Fruit fly (Drosophila melanogaster): ENCODE data around the gene CG3902.

CG3902 gene

DNA sequence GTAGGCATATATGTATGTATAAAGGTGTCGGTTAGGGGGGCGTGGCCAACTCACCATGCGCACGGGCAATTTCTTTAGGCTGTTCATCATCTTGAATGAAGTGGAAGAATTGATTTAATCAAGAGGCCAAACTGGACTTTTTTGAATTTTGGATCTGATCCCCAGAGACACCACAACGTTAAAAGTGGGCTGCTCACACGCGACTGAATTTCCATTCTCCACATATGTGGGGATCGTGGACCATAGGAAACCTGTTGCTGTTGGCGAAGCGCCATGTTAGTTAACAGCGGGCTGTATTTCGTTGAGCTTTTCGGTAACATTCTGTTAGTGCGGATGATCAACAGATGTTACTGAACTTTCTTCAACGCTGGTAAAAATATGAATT is at the start of gene CG3902:
Gene CG3902, minus strand, starts transcription at position 208 of the 385 bp plus-strand sequence.
- TF ChIP-seq Mnt (GFP tag; optimal IDR thresholded peaks at IDR 0.05), result peak; percentile 85
- peak; percentile 45 for TF ChIP-seq CG7101 (tag; optimal IDR thresholded peaks at IDR 0.05)
- peak; percentile 2 for TF ChIP-seq toe (GFP tag; optimal IDR thresholded peaks at IDR 0.05)
- peak; percentile 72 for TF ChIP-seq CG33017 (tag; optimal IDR thresholded peaks at IDR 0.05)
- peak; percentile 3 for TF ChIP-seq pad (GFP tag; optimal IDR thresholded peaks at IDR 0.05)
- TF ChIP-seq cic (GFP tag; optimal IDR thresholded peaks at IDR 0.05), result peak; percentile 61
- TF ChIP-seq Crg-1 (GFP tag; optimal IDR thresholded peaks at IDR 0.05), result peak; percentile 45
- peak; percentile 54 for TF ChIP-seq bab1 (GFP tag; optimal IDR thresholded peaks at IDR 0.05)
- TF ChIP-seq Hr96 (GFP tag; optimal IDR thresholded peaks at IDR 0.05), result peak; percentile 29
- TF ChIP-seq cnc (optimal IDR thresholded peaks at IDR 0.05), result no peak
- TF ChIP-seq CG1620 (GFP tag; optimal IDR thresholded peaks at IDR 0.05), result no peak
- TF ChIP-seq Clk (GFP tag; optimal IDR thresholded peaks at IDR 0.05), result no peak

DNA sequence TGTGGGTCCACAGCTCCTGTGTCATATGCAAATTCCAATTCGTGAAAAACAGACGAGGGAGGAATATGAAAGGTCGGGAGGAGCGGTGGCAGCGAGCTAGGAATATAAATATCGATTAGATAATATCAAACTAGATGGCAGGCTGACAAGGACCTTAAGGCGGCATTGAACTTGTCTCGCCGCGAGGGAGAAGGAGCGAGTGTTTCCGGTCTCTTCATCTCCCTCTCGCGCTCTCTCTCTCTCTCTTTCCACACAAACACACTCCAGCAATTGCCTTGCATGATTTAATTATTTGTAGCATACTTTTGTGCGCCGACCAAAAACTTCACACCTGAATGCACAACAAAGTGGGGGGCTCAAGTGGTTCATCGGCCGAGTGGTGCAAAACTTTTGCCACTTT is 48.9 kb upstream of the CG3902 start:
- TF ChIP-seq pad (GFP tag; optimal IDR thresholded peaks at IDR 0.05), result no peak
- TF ChIP-seq toe (GFP tag; optimal IDR thresholded peaks at IDR 0.05), result no peak
- no peak for TF ChIP-seq tj (GFP tag; optimal IDR thresholded peaks at IDR 0.05)

- TF ChIP-seq kay (GFP tag; ENCODE audit: borderline replicate concordance) (no peak), bab1 (GFP tag; optimal IDR thresholded peaks at IDR 0.05) (no peak), CG12768 (GFP tag; optimal IDR thresholded peaks at IDR 0.05) (no peak), Clk (GFP tag; optimal IDR thresholded peaks at IDR 0.05) (no peak), tj (GFP tag; optimal IDR thresholded peaks at IDR 0.05) (no peak), CG33017 (tag; optimal IDR thresholded peaks at IDR 0.05) (no peak), CG5204 (GFP tag; optimal IDR thresholded peaks at IDR 0.05) (no peak), toe (GFP tag; optimal IDR thresholded peaks at IDR 0.05) (no peak), Mnt (GFP tag; optimal IDR thresholded peaks at IDR 0.05) (no peak), pad (GFP tag; optimal IDR thresholded peaks at IDR 0.05) (no peak), CG7101 (tag; optimal IDR thresholded peaks at IDR 0.05) (no peak)
Observed at dm6 chr3L:18945938-18946337, 47.8 kb upstream of the CG3902 start, which contains the start of gene CG32204. Gene CG32204 (minus strand): TSS chr3L:18946038.

dm6 chr3L:18924790-18925189 is 26.7 kb upstream of the CG3902 start, which contains the start of gene CG43049:
Gene CG43049 (plus strand): TSS chr3L:18925090.
- no peak for TF ChIP-seq pad (GFP tag; optimal IDR thresholded peaks at IDR 0.05)
- peak; percentile 52 for TF ChIP-seq kay (GFP tag; ENCODE audit: borderline replicate concordance)

DNA sequence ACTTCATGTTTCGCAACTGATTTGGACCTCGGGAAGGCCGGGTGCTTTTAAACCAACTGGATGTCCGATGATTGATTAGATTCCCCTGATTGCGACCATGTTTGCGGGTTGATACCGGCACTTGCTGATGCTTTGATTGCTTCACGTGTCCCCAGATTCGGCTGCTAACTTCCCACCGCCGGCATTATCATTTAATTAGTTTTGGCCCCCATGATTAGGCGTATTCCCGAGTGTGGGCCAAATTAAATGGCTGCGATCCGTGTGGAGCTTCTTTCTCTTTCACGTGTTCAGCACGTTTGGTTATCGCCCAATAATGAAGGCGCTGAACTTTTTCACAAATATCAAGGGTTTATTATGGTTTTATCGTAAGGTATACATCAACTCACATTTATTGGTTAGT is 24.0 kb upstream of the CG3902 start, which contains the start of gene CG3819:
Gene CG3819, minus strand, starts transcription at position 23 of the 400 bp plus-strand sequence.
- no peak for TF ChIP-seq CG7101 (tag; optimal IDR thresholded peaks at IDR 0.05)
- TF ChIP-seq Mnt (GFP tag; optimal IDR thresholded peaks at IDR 0.05), result no peak
- no peak for TF ChIP-seq Clk (GFP tag; optimal IDR thresholded peaks at IDR 0.05)
- TF ChIP-seq CG14711 (tag; optimal IDR thresholded peaks at IDR 0.05), result no peak
- no peak for TF ChIP-seq ovo (GFP tag; optimal IDR thresholded peaks at IDR 0.05)
- TF ChIP-seq CG12768 (GFP tag; optimal IDR thresholded peaks at IDR 0.05), result no peak
- no peak for TF ChIP-seq CG11617 (GFP tag; optimal IDR thresholded peaks at IDR 0.05)

DNA sequence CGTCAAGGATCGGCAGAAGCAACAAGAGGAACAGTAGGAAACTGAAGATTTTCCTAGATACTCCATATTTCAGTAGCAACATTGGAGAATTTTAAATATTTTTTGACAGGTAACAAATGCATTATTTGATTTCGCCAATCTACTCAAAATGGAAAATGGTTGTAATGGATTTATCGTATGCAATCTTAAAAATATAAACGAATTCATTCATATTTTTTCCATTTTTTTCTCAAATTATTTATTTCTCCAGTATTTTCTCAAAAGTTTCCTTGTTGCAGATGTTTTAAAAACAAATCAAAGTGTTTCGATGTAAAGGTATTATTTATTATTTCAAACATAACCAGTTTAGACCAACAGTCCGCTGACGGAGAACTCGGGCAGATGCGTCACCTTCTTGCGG is 22.1 kb upstream of the CG3902 start, which contains the start of gene CG18223:
Gene CG18223, minus strand, starts transcription at position 101 of the 400 bp plus-strand sequence.
- TF ChIP-seq CG7045 (GFP tag; optimal IDR thresholded peaks at IDR 0.05), result no peak
- TF ChIP-seq Clk (GFP tag; optimal IDR thresholded peaks at IDR 0.05), result no peak
- no peak for TF ChIP-seq CG12768 (GFP tag; optimal IDR thresholded peaks at IDR 0.05)
- no peak for TF ChIP-seq tj (GFP tag; optimal IDR thresholded peaks at IDR 0.05)
- no peak for TF ChIP-seq CG7101 (tag; optimal IDR thresholded peaks at IDR 0.05)
- no peak for TF ChIP-seq CG1620 (GFP tag; optimal IDR thresholded peaks at IDR 0.05)
- no peak for TF ChIP-seq toe (GFP tag; optimal IDR thresholded peaks at IDR 0.05)

- TF ChIP-seq cic (GFP tag; optimal IDR thresholded peaks at IDR 0.05) (peak; percentile 51), Hr96 (GFP tag; optimal IDR thresholded peaks at IDR 0.05) (no peak), toe (GFP tag; optimal IDR thresholded peaks at IDR 0.05) (no peak), Mnt (GFP tag; optimal IDR thresholded peaks at IDR 0.05) (no peak)
Observed at dm6 chr3L:18917281-18917680, 19.2 kb upstream of the CG3902 start, which contains the start of gene CG6839. Gene CG6839 (plus strand): TSS chr3L:18917581.

DNA sequence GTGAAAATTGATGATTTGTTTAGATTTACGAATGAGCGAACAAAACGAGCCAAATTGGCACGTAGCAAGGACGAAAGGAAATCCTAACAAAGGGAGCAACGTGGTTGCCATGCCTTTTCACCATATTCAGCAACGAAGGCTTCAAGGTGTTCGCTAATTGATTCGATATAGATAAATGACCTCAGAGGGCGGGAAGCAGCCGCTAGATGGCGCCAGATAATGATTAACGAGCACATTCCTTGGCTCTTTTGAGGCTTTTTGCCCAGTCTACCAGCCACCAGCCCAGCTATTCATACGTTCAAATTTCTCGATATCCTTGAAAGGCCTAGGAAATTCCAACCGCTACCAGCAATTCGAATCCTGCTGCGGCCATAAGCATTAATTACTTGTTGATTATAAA is 18.4 kb upstream of the CG3902 start:
- TF ChIP-seq tj (GFP tag; optimal IDR thresholded peaks at IDR 0.05) (no peak), ovo (GFP tag; optimal IDR thresholded peaks at IDR 0.05) (no peak), CG12768 (GFP tag; optimal IDR thresholded peaks at IDR 0.05) (no peak)
